Worm (Caenorhabditis elegans) whole organism, young adult: ENCODE data around the gene tif-1A.

ENCODE experiments used
- T07F8.4 ChIP-seq: sonication (generic microtip); optimal IDR thresholded peaks from 2 replicates; lab custom pipeline; 2016; ENCODE audit warnings: mild to moderate bottlenecking, missing genetic modification characterization, moderate library complexity, missing compliant biosample characterization
- Y67H2A.10 ChIP-seq: fragments of 200-800 bp; sonication (Bioruptor generic); conservative IDR thresholded peaks from 2 replicates; pipeline ENCODE4 v1.3.6; 2022; ENCODE audit warnings: missing genetic modification reagents, missing genetic modification characterization, missing compliant biosample characterization
- aptf-2 ChIP-seq: fragments of 200-800 bp; sonication (Bioruptor generic); conservative IDR thresholded peaks from 2 replicates; pipeline ENCODE4 v1.3.6; 2022; ENCODE audit warnings: missing genetic modification reagents, missing genetic modification characterization, missing compliant biosample characterization
- attf-3 ChIP-seq: fragments of 200-800 bp; sonication (Bioruptor generic); conservative IDR thresholded peaks from 2 replicates; pipeline ENCODE4 v1.3.6; 2022; ENCODE audit warnings: missing genetic modification reagents, missing genetic modification characterization, missing compliant biosample characterization
- ccch-3 ChIP-seq: fragments of 200-800 bp; sonication (Bioruptor generic); optimal IDR thresholded peaks from 2 replicates; lab custom pipeline; 2018; ENCODE audit warnings: mild to moderate bottlenecking, missing genetic modification characterization, missing compliant biosample characterization
- mcd-1 ChIP-seq: fragments of 200-800 bp; sonication (Bioruptor generic); IDR thresholded peaks from 2 replicates; pipeline ENCODE4 v1.3.6; 2022; ENCODE audit warnings: missing genetic modification reagents, missing genetic modification characterization, missing compliant biosample characterization
- mes-4 ChIP-seq: sonication (generic microtip); optimal IDR thresholded peaks from 2 replicates; lab custom pipeline; 2016; ENCODE audit warnings: missing genotype, missing genetic modification characterization, missing compliant biosample characterization
- nfya-1 ChIP-seq: sonication (generic microtip); optimal IDR thresholded peaks from 2 replicates; lab custom pipeline; 2017; ENCODE audit warnings: antibody characterized with exemption, missing compliant biosample characterization, missing genetic modification characterization, borderline replicate concordance; ENCODE audit not compliant: insufficient read depth
- nfya-2 ChIP-seq: fragments of 200-800 bp; sonication (Bioruptor generic); IDR thresholded peaks from 2 replicates; pipeline ENCODE4 v1.3.6; 2022; ENCODE audit warnings: missing genetic modification reagents, missing genetic modification characterization, missing compliant biosample characterization
- nhr-90 ChIP-seq: sonication (generic microtip); optimal IDR thresholded peaks from 2 replicates; lab custom pipeline; 2016; ENCODE audit warnings: missing genotype, mild to moderate bottlenecking, missing genetic modification characterization, missing compliant biosample characterization
- snpc-4 ChIP-seq, 5 experiments: fragments of 150-350 bp in 1 of 5; sonication (generic microtip) in 4 of 5; optimal IDR thresholded peaks; 2 replicates each; lab custom pipeline; 2014 to 2018; ENCODE audit warnings: missing genetic modification characterization in 5 of 5, missing biosample characterization in 3 of 5, antibody characterized with exemption in 2 of 5, mild to moderate bottlenecking in 2 of 5, missing compliant biosample characterization in 2 of 5, missing genotype in 2 of 5, moderate library complexity in 2 of 5, missing genetic modification reagents in 1 of 5
- unc-130 ChIP-seq: sonication (generic microtip); optimal IDR thresholded peaks from 2 replicates; lab custom pipeline; 2016; ENCODE audit warnings: missing genetic modification reagents, missing genetic modification characterization, missing compliant biosample characterization

ce11 chrIII:4030839-4031238 lies 26.9 kb upstream of the tif-1A start:
- TF ChIP-seq aptf-2 (GFP tag; lab: Robert Waterston, UW): no peak
- TF ChIP-seq nfya-2: no peak
- no peak for TF ChIP-seq nfya-1 (tag; lab: Kevin White, UChicago)
- no peak for TF ChIP-seq T07F8.4 (tag; lab: Kevin White, UChicago)
- TF ChIP-seq mcd-1 (GFP tag; lab: Robert Waterston, UW): no peak
- TF ChIP-seq unc-130 (GFP tag; lab: Kevin White, UChicago): no peak
- no peak for TF ChIP-seq attf-3 (GFP tag; lab: Robert Waterston, UW)
- no peak for TF ChIP-seq mes-4 (tag; lab: Kevin White, UChicago)
- no peak for TF ChIP-seq nhr-90 (tag; lab: Kevin White, UChicago)
- TF ChIP-seq snpc-4 (GFP tag; optimal IDR thresholded peaks at IDR 0.05; lab: Kevin White, UChicago): no peak
- TF ChIP-seq snpc-4 (tag; optimal IDR thresholded peaks at IDR 0.05; lab: Kevin White, UChicago): no peak
- TF ChIP-seq Y67H2A.10 (GFP tag; lab: Robert Waterston, UW): no peak
- no peak for TF ChIP-seq ccch-3 (GFP tag; lab: Kevin White, UChicago)
